Fruit fly (Drosophila melanogaster): ENCODE results near the gene CG31752.

The CG31752 gene

dm6 chr2L:18834525-18834924 lies 6.6 kb downstream of the CG31752 start:
- TF ChIP-seq psq (optimal IDR thresholded peaks at IDR 0.05) = no peak
- TF ChIP-seq insv (optimal IDR thresholded peaks at IDR 0.05) = no peak
- no peak for TF ChIP-seq h (optimal IDR thresholded peaks at IDR 0.05)
- no peak for TF ChIP-seq ttk (optimal IDR thresholded peaks at IDR 0.05)
- no peak for TF ChIP-seq Sin3A (optimal IDR thresholded peaks at IDR 0.05)
- no peak for TF ChIP-seq Myc (optimal IDR thresholded peaks at IDR 0.05)

- TF ChIP-seq h (optimal IDR thresholded peaks at IDR 0.05) = no peak
- TF ChIP-seq insv (optimal IDR thresholded peaks at IDR 0.05) = no peak
- no peak for TF ChIP-seq ttk (optimal IDR thresholded peaks at IDR 0.05)
- no peak for TF ChIP-seq psq (optimal IDR thresholded peaks at IDR 0.05)
- TF ChIP-seq Myc (optimal IDR thresholded peaks at IDR 0.05) = no peak
- TF ChIP-seq Sin3A (optimal IDR thresholded peaks at IDR 0.05) = no peak
These were observed 10.3 kb downstream of the CG31752 start, which contains the start of the genes CG17597 and ScpX for dm6 chr2L:18830587-18831528. Gene CG17597 (minus strand): TSS chr2L:18831153. Gene ScpX (plus strand): TSS chr2L:18831229.

- TF ChIP-seq h (optimal IDR thresholded peaks at IDR 0.05) = no peak
- no peak for TF ChIP-seq insv (optimal IDR thresholded peaks at IDR 0.05)
- TF ChIP-seq Sin3A (optimal IDR thresholded peaks at IDR 0.05) = no peak
- TF ChIP-seq psq (optimal IDR thresholded peaks at IDR 0.05) = no peak
- TF ChIP-seq Myc (optimal IDR thresholded peaks at IDR 0.05) = no peak
- TF ChIP-seq ttk (optimal IDR thresholded peaks at IDR 0.05) = no peak
These were observed 14.6 kb downstream of the CG31752 start, which contains the start of gene Ugt36E1 for dm6 chr2L:18826496-18827008. Gene Ugt36E1 (plus strand): TSS chr2L:18826770.

dm6 chr2L:18823243-18823803 lies 17.8 kb downstream of the CG31752 start, which contains the start of gene Ugt36D1:
Gene Ugt36D1 (plus strand): TSS chr2L:18823548.
- TF ChIP-seq h (optimal IDR thresholded peaks at IDR 0.05) = no peak

dm6 chr2L:18822805-18823204 lies 18.3 kb downstream of the CG31752 start:
- no peak for TF ChIP-seq h (optimal IDR thresholded peaks at IDR 0.05)
- no peak for TF ChIP-seq psq (optimal IDR thresholded peaks at IDR 0.05)
- no peak for TF ChIP-seq insv (optimal IDR thresholded peaks at IDR 0.05)
- no peak for TF ChIP-seq Myc (optimal IDR thresholded peaks at IDR 0.05)
- no peak for TF ChIP-seq ttk (optimal IDR thresholded peaks at IDR 0.05)
- no peak for TF ChIP-seq Sin3A (optimal IDR thresholded peaks at IDR 0.05)

dm6 chr2L:18819044-18819443 lies 22.1 kb downstream of the CG31752 start, which contains the start of gene Ugt36F1:
Gene Ugt36F1 (plus strand): TSS chr2L:18819344.
- no peak for TF ChIP-seq h (optimal IDR thresholded peaks at IDR 0.05)
- TF ChIP-seq ttk (optimal IDR thresholded peaks at IDR 0.05) = no peak
- no peak for TF ChIP-seq Sin3A (optimal IDR thresholded peaks at IDR 0.05)
- no peak for TF ChIP-seq Myc (optimal IDR thresholded peaks at IDR 0.05)
- TF ChIP-seq psq (optimal IDR thresholded peaks at IDR 0.05) = no peak
- no peak for TF ChIP-seq insv (optimal IDR thresholded peaks at IDR 0.05)

- TF ChIP-seq h (optimal IDR thresholded peaks at IDR 0.05) (no peak), Myc (optimal IDR thresholded peaks at IDR 0.05) (no peak), psq (optimal IDR thresholded peaks at IDR 0.05) (no peak), Sin3A (optimal IDR thresholded peaks at IDR 0.05) (no peak), insv (optimal IDR thresholded peaks at IDR 0.05) (no peak), ttk (optimal IDR thresholded peaks at IDR 0.05) (no peak)
These were observed 22.7 kb downstream of the CG31752 start for dm6 chr2L:18818397-18818796.

- TF ChIP-seq psq (optimal IDR thresholded peaks at IDR 0.05) (no peak), h (optimal IDR thresholded peaks at IDR 0.05) (no peak), Sin3A (optimal IDR thresholded peaks at IDR 0.05) (no peak), Myc (optimal IDR thresholded peaks at IDR 0.05) (no peak), insv (optimal IDR thresholded peaks at IDR 0.05) (no peak), ttk (optimal IDR thresholded peaks at IDR 0.05) (no peak)
These were observed 25.9 kb downstream of the CG31752 start for dm6 chr2L:18815194-18815593.

dm6 chr2L:18812755-18813154 lies 28.4 kb downstream of the CG31752 start:
- no peak for TF ChIP-seq ttk (optimal IDR thresholded peaks at IDR 0.05)
- TF ChIP-seq psq (optimal IDR thresholded peaks at IDR 0.05) = no peak
- TF ChIP-seq insv (optimal IDR thresholded peaks at IDR 0.05) = no peak
- no peak for TF ChIP-seq Sin3A (optimal IDR thresholded peaks at IDR 0.05)
- no peak for TF ChIP-seq h (optimal IDR thresholded peaks at IDR 0.05)
- no peak for TF ChIP-seq Myc (optimal IDR thresholded peaks at IDR 0.05)

- no peak for TF ChIP-seq psq (optimal IDR thresholded peaks at IDR 0.05)
- TF ChIP-seq Myc (optimal IDR thresholded peaks at IDR 0.05) = no peak
- TF ChIP-seq h (optimal IDR thresholded peaks at IDR 0.05) = no peak
- TF ChIP-seq insv (optimal IDR thresholded peaks at IDR 0.05) = no peak
- no peak for TF ChIP-seq ttk (optimal IDR thresholded peaks at IDR 0.05)
- TF ChIP-seq Sin3A (optimal IDR thresholded peaks at IDR 0.05) = no peak
These were observed 28.8 kb downstream of the CG31752 start, which contains the start of the genes CG17325 and CG42305 for dm6 chr2L:18812348-18812747. Gene CG17325 (plus strand): TSS chr2L:18812648. Gene CG42305 (plus strand): TSS chr2L:18812648.

- TF ChIP-seq insv (optimal IDR thresholded peaks at IDR 0.05) = no peak
- TF ChIP-seq Sin3A (optimal IDR thresholded peaks at IDR 0.05) = no peak
- no peak for TF ChIP-seq Myc (optimal IDR thresholded peaks at IDR 0.05)
- no peak for TF ChIP-seq psq (optimal IDR thresholded peaks at IDR 0.05)
- no peak for TF ChIP-seq ttk (optimal IDR thresholded peaks at IDR 0.05)
- TF ChIP-seq h (optimal IDR thresholded peaks at IDR 0.05) = no peak
These were observed 30.0 kb downstream of the CG31752 start, which contains the start of the genes CG10570 and CG42502 for dm6 chr2L:18810960-18811642. Gene CG10570 (minus strand): TSS chr2L:18811252. Gene CG42502 (minus strand): TSS chr2L:18811252.

Measured in Kc167 (cell line).